Worm (Caenorhabditis elegans): ENCODE measurements around the gene C18G1.9.

DNA sequence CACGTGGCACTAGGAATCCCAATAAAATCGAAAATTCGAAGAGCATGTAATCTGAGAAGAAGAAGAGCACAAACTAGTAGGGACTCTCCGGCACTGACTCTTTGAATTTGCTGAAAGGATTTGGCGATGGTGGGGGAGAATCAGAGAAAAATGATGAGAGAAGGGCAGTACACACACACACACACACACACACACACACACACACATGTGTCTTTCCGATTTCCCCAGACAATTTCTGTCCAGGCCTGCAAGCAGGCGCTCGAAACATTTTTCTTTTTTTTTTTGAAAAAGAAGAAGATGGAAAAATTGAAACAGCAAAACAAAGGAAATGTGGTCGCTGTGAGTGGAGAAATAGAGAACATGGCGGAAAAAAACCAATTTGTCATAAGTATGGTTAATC lies 39.5 kb downstream of the C18G1.9 start, which contains the start of gene tig-2:
- TF ChIP-seq nhr-10 (tag; optimal IDR thresholded peaks at IDR 0.05) (no peak), mdl-1 (tag; optimal IDR thresholded peaks at IDR 0.05) (no peak), nhr-11 (tag; optimal IDR thresholded peaks at IDR 0.05) (no peak), elt-1 (tag; optimal IDR thresholded peaks at IDR 0.05) (no peak), fos-1 (tag; optimal IDR thresholded peaks at IDR 0.05) (no peak), unc-62 (GFP tag; optimal IDR thresholded peaks at IDR 0.05) (no peak), unc-39 (tag; optimal IDR thresholded peaks at IDR 0.05) (no peak), snpc-4 (tag; optimal IDR thresholded peaks at IDR 0.05) (no peak)
